Worm (Caenorhabditis elegans) whole organism, L4/young adult: ENCODE results near the gene Y15E3A.3.

Experiments used
- W03F9.2 ChIP-seq: fragments of 150-350 bp; optimal IDR thresholded peaks from 2 replicates; lab custom pipeline; 2014; ENCODE audit warnings: missing biosample characterization, missing genetic modification characterization
- dao-5 ChIP-seq: sonication (generic microtip); optimal IDR thresholded peaks from 2 replicates; lab custom pipeline; 2016; ENCODE audit warnings: missing genotype, missing genetic modification characterization, moderate library complexity, missing compliant biosample characterization
- him-1 ChIP-seq: sonication (generic microtip); optimal IDR thresholded peaks from 2 replicates; lab custom pipeline; 2016; ENCODE audit warnings: missing genotype, missing genetic modification reagents, missing genetic modification characterization, missing compliant biosample characterization

Gene Y15E3A.3

ce11 chrX:15321217-15321616, 4.4 kb downstream of the Y15E3A.3 start:
- TF ChIP-seq him-1 (no peak), dao-5 (tag; lab: Kevin White, UChicago) (no peak), W03F9.2 (no peak)

- no peak for TF ChIP-seq dao-5 (tag; lab: Kevin White, UChicago)
- TF ChIP-seq him-1 = no peak
- no peak for TF ChIP-seq W03F9.2
Observed at ce11 chrX:15317146-15317545, 8.5 kb downstream of the Y15E3A.3 start, which contains the start of gene glb-28. Gene glb-28, minus strand, starts transcription at chrX:15317246.

- TF ChIP-seq him-1 (no peak), W03F9.2 (no peak), dao-5 (tag; lab: Kevin White, UChicago) (no peak)
Observed at ce11 chrX:15312681-15313080, 12.9 kb downstream of the Y15E3A.3 start.

DNA sequence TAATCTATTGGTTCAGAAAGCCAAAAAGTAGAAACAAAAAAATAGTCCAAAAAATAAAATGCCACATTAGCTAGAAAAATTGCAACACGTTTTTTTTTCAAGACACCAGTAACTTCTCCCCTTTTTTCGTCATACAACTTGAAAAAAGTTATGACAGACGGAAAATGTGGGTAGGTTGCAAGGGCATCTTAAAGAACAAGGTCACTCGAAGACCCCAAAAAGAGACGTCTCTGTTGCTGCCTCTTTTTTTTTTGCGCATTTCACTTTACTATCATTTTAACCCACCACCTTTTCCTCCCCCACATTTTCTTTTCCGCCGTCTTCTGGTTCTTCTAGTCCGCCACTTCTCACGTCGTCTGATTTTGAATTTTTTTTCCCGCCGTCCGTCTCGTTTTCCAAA, 13.5 kb downstream of the Y15E3A.3 start:
- no peak for TF ChIP-seq W03F9.2
- TF ChIP-seq him-1 = no peak
- no peak for TF ChIP-seq dao-5 (tag; lab: Kevin White, UChicago)

ce11 chrX:15310986-15311385, 14.6 kb downstream of the Y15E3A.3 start:
- TF ChIP-seq dao-5 (tag; lab: Kevin White, UChicago) (no peak), him-1 (no peak), W03F9.2 (no peak)

DNA sequence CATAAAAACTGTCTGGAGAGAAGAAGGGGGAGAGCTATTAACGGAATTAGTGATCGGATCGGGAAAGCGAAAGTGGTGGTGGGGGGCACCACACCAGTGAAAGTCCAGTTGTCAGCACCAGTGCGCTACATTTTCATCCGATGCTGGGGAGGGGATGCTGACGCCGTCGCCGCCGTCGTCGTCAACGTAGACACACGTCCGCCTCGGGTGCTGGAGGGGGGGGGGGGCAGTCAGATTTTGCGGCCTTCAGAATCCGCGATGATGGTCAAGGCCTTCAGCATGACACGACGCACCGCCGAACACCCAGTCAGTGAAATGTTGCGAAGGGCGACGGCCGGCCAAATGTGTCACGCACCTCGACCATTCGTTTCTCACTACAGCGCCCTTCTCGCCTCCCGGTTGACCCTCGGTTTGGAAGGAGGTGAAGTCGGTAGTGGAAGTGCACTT, 15.3 kb downstream of the Y15E3A.3 start:
- TF ChIP-seq dao-5 (tag; lab: Kevin White, UChicago) (no peak), him-1 (no peak), W03F9.2 (no peak)

- TF ChIP-seq W03F9.2 (no peak), dao-5 (tag; lab: Kevin White, UChicago) (no peak), him-1 (no peak)
Observed at ce11 chrX:15309138-15309537, 16.5 kb downstream of the Y15E3A.3 start, which contains the start of gene nhr-91. Gene nhr-91, plus strand, starts transcription at chrX:15309369.

ce11 chrX:15308685-15309084, 16.9 kb downstream of the Y15E3A.3 start:
- TF ChIP-seq him-1 (no peak), dao-5 (tag; lab: Kevin White, UChicago) (no peak), W03F9.2 (no peak)

- TF ChIP-seq W03F9.2 (no peak), dao-5 (tag; lab: Kevin White, UChicago) (no peak), him-1 (no peak)
Observed at ce11 chrX:15307677-15308076, 17.9 kb downstream of the Y15E3A.3 start.

- TF ChIP-seq W03F9.2 (no peak), him-1 (no peak), dao-5 (tag; lab: Kevin White, UChicago) (no peak)
Observed at ce11 chrX:15302863-15303262, 22.7 kb downstream of the Y15E3A.3 start, which contains the start of gene ser-2. Gene ser-2, minus strand, starts transcription at chrX:15302963.

DNA sequence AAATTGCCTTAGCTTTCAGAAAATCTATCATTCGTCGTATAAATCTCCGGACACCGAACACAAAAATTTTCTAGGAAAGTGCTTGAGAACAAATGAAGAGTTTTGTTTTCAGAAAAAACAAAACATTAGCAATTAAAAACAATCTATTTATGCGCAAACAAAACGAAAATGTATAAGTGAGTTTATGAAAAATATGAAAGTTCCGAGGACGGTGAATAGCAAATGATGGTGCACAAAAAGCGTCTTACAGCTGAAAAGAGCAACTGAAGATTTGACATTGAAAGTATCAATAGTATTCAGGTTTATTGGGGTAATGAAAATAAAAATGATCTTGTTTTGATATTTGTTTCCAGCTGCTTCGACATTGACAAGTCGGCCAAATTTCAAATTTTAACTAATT, 25.6 kb downstream of the Y15E3A.3 start:
- TF ChIP-seq dao-5 (tag; lab: Kevin White, UChicago) = no peak
- TF ChIP-seq W03F9.2 = no peak
- no peak for TF ChIP-seq him-1

DNA sequence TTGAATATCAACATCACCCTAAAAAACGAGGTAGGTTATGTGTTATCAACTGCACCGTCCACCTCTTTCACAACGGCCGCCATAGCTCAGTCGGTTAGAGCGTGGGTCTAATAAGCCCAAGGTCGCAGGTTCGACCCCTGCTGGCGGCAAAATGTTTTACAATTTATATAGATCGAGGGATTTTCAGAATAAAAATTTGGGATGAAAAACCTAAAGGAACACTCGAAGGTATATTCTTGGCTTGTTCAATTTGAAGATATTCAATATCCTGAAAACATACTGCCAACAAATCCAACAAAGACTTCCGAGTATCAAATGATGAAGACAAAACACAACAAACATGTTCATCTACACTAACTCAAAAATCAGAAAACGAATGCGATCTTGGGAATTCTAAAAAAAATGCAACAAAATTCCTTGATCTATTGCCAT, 28.2 kb downstream of the Y15E3A.3 start:
- TF ChIP-seq dao-5 (tag; lab: Kevin White, UChicago) (peak; percentile 83), him-1 (peak; percentile 28), W03F9.2 (no peak)

- TF ChIP-seq him-1 (no peak), dao-5 (tag; lab: Kevin White, UChicago) (no peak), W03F9.2 (no peak)
Observed at ce11 chrX:15285554-15285953, 40.1 kb downstream of the Y15E3A.3 start.

DNA sequence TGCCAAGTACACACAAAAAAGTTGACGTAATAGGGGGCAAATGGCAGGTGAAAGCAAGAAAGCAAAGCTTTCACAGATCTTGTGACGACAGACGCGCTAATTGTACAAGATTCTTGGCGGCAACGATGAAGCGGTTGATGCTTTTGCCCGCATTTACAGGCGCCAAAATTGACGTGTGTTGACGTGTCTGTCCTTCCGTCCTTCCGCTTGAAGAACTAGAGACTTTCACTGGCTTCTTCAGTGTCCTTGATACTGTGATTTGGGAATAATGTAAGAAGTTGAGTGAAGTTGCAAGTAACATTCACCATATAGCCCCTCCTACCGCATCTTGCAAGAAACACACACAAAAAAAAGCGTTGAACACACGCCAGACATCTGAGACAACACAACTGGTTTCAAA, 41.9 kb downstream of the Y15E3A.3 start, which contains the start of gene jud-4:
TSS of gene jud-4 (plus strand) at position 376 of the 400 bp plus-strand sequence.
- TF ChIP-seq him-1 (no peak), dao-5 (tag; lab: Kevin White, UChicago) (no peak), W03F9.2 (no peak)

DNA sequence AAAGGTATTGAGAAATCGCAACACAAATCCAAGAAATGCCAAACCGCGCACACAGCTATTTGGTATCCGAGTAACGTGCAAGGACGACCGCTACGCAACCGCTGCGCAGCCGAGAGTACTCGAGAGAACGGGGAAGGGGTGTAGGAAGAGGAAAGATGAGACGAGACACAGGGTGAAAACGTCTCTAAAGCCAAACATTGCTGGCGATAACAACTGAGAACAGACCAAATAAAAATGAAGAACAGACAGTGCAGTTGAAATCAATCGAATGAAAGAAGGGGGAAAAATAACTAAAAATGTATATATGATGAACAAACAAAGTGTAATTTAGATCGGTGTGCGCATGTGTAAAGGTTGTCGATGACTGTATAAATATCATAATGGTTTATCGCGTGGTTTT, 44.4 kb downstream of the Y15E3A.3 start:
- TF ChIP-seq him-1 (no peak), dao-5 (tag; lab: Kevin White, UChicago) (no peak), W03F9.2 (no peak)

- TF ChIP-seq him-1 (no peak), W03F9.2 (no peak), dao-5 (tag; lab: Kevin White, UChicago) (no peak)
Observed at ce11 chrX:15280318-15280717, 45.3 kb downstream of the Y15E3A.3 start.
